Worm (Caenorhabditis elegans): ENCODE results near the gene cwp-5.

DNA sequence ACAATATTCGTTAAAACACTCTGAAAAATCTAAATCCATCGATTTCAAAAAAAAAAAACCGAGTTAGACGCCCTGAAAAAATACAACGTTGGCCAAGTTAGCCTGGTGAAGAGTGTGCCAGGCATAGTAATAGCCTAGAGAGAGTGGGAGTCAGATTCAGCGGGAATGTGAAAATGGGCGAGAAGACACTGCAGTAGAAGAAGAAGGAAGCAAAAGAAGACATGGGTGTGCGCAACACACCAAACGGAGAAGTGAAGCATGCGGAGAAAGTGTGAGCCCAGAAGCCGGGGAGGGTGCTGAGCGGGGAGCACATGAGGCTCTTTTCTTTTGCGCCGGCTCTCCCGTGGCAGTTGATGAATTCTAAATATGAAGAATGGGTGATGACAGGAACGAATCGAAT, 18.6 kb downstream of the cwp-5 start:
- TF ChIP-seq elt-2 (tag; optimal IDR thresholded peaks at IDR 0.05) (no peak), nhr-77 (tag; optimal IDR thresholded peaks at IDR 0.05) (no peak)

Measured in whole organism, L1 larva.